Fruit fly (Drosophila melanogaster): ENCODE measurements around the gene tHMG1.
A peak's percentile ranks its signal among the peaks of the same experiment; 100 is the strongest.

tHMG1 gene

dm6 chr3R:22538877-22539276, 47.2 kb downstream of the tHMG1 start:
- TF ChIP-seq h (GFP tag; optimal IDR thresholded peaks at IDR 0.05) (peak; percentile 13), dmrt93B (GFP tag; optimal IDR thresholded peaks at IDR 0.05) (no peak), dl (GFP tag; optimal IDR thresholded peaks at IDR 0.05; ENCODE audit: insufficient read depth in 1 of 2, partially characterized antibody in 2 of 2) (no peak), usp (GFP tag; optimal IDR thresholded peaks at IDR 0.05) (no peak), Vsx2 (GFP tag; optimal IDR thresholded peaks at IDR 0.05; ENCODE audit: partially characterized antibody) (no peak), lola (GFP tag; optimal IDR thresholded peaks at IDR 0.05) (no peak), Hnf4 (GFP tag; optimal IDR thresholded peaks at IDR 0.05) (no peak), Dif (GFP tag; optimal IDR thresholded peaks at IDR 0.05; ENCODE audit: partially characterized antibody) (no peak), Sp1 (GFP tag; optimal IDR thresholded peaks at IDR 0.05) (no peak), Hr78 (GFP tag; optimal IDR thresholded peaks at IDR 0.05) (no peak), fru (GFP tag; optimal IDR thresholded peaks at IDR 0.05) (no peak), jim (GFP tag; optimal IDR thresholded peaks at IDR 0.05) (no peak), HLH106 (tag; optimal IDR thresholded peaks at IDR 0.05) (no peak), ey (GFP tag; optimal IDR thresholded peaks at IDR 0.05) (no peak), sv (GFP tag; optimal IDR thresholded peaks at IDR 0.05) (no peak), foxo (GFP tag; optimal IDR thresholded peaks at IDR 0.05) (peak in 1 of 2 experiments; percentile 14), psq (GFP tag; optimal IDR thresholded peaks at IDR 0.05) (no peak), CG32264 (GFP tag; optimal IDR thresholded peaks at IDR 0.05) (no peak)

dm6 chr3R:22539762-22540161, 48.1 kb downstream of the tHMG1 start, which contains the start of gene CG5326:
Gene CG5326 (minus strand): TSS chr3R:22539919.
- TF ChIP-seq ey (GFP tag; optimal IDR thresholded peaks at IDR 0.05) (no peak), Vsx2 (GFP tag; optimal IDR thresholded peaks at IDR 0.05; ENCODE audit: partially characterized antibody) (peak; percentile 7), Rel (GFP tag; optimal IDR thresholded peaks at IDR 0.05) (no peak), Rel (tag; optimal IDR thresholded peaks at IDR 0.05) (no peak), dmrt93B (GFP tag; optimal IDR thresholded peaks at IDR 0.05) (no peak), tai (GFP tag; optimal IDR thresholded peaks at IDR 0.05) (no peak), HLH106 (tag; optimal IDR thresholded peaks at IDR 0.05) (no peak), Myc (optimal IDR thresholded peaks at IDR 0.05) (no peak), Hr83 (GFP tag; optimal IDR thresholded peaks at IDR 0.05; ENCODE audit: poor library complexity, severe bottlenecking) (peak; percentile 4), lola (GFP tag; optimal IDR thresholded peaks at IDR 0.05) (no peak), dl (GFP tag; optimal IDR thresholded peaks at IDR 0.05; ENCODE audit: insufficient read depth in 1 of 2, partially characterized antibody in 2 of 2) (no peak)

dm6 chr3R:22540686-22541085, 49.1 kb downstream of the tHMG1 start:
- TF ChIP-seq Abd-B (GFP tag; optimal IDR thresholded peaks at IDR 0.05) (no peak), Myc (optimal IDR thresholded peaks at IDR 0.05) (no peak), Rel (GFP tag; optimal IDR thresholded peaks at IDR 0.05) (no peak), Rel (tag; optimal IDR thresholded peaks at IDR 0.05) (no peak), h (GFP tag; optimal IDR thresholded peaks at IDR 0.05) (no peak), psq (GFP tag; optimal IDR thresholded peaks at IDR 0.05) (no peak), CG32264 (GFP tag; optimal IDR thresholded peaks at IDR 0.05) (no peak), dmrt93B (GFP tag; optimal IDR thresholded peaks at IDR 0.05) (no peak), GATAd (GFP tag; optimal IDR thresholded peaks at IDR 0.05) (no peak), CrebA (GFP tag; optimal IDR thresholded peaks at IDR 0.05; ENCODE audit: borderline replicate concordance) (no peak), rgr (GFP tag; optimal IDR thresholded peaks at IDR 0.05) (no peak), usp (GFP tag; optimal IDR thresholded peaks at IDR 0.05) (no peak), lola (GFP tag; optimal IDR thresholded peaks at IDR 0.05) (no peak), OdsH (GFP tag; optimal IDR thresholded peaks at IDR 0.05) (no peak), Dif (GFP tag; optimal IDR thresholded peaks at IDR 0.05; ENCODE audit: partially characterized antibody) (no peak), sv (GFP tag; optimal IDR thresholded peaks at IDR 0.05) (no peak), sage (GFP tag; optimal IDR thresholded peaks at IDR 0.05) (no peak)
